Fruit fly (Drosophila melanogaster): ENCODE measurements around the gene dbr.

dm6 chr2L:116388-116787 lies 50.1 kb downstream of the dbr start, which contains the start of gene CG13694:
- no peak for TF ChIP-seq pad (GFP tag; optimal IDR thresholded peaks at IDR 0.05)
- TF ChIP-seq CG14711 (tag; optimal IDR thresholded peaks at IDR 0.05), result no peak

Data from whole organism, adult.